Fruit fly (Drosophila melanogaster): ENCODE results near the gene Vha55.

DNA sequence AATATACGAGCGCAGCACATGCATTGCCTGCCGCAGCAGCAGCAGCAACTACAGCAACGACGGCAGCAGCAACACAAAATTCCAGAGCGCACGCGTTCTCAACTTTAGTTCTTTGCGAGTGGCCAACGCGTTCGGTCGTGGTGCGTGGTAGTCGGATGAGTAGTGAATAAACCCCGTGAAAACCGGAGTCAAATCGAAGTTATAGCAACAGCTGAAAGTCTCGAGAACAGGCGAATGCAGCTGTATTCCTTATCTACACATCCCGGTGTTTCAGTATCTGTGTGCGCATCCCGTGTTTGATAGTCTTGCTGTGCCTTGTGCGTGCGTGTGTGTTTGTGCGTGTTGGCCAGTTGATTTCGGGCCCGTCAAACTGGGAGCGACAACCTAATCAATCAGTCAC is 20.3 kb upstream of the Vha55 start, which contains the start of gene Dtg:
- TF ChIP-seq ttk (optimal IDR thresholded peaks at IDR 0.05) (no peak), Myc (optimal IDR thresholded peaks at IDR 0.05) (no peak), Sin3A (optimal IDR thresholded peaks at IDR 0.05) (no peak)
